Fruit fly (Drosophila melanogaster) whole organism, prepupa: ENCODE measurements around the gene dunk.

Source experiments
- CG11762 ChIP-seq: fragments of 200-800 bp; sonication (Bioruptor generic); optimal IDR thresholded peaks from 3 replicates; lab custom pipeline; 2016; ENCODE audit warnings: missing biosample characterization, missing genetic modification characterization; ENCODE audit not compliant: insufficient read depth
- CG11902 ChIP-seq: fragments of 200-800 bp; sonication (Bioruptor generic); optimal IDR thresholded peaks from 3 replicates; lab custom pipeline; 2016; ENCODE audit warnings: missing biosample characterization, missing genetic modification characterization
- CG1621 ChIP-seq: fragments of 200-800 bp; sonication (Bioruptor generic); optimal IDR thresholded peaks from 3 replicates; lab custom pipeline; 2018; ENCODE audit warnings: missing biosample characterization, mild to moderate bottlenecking, missing genetic modification characterization
- CG3032 ChIP-seq: fragments of 200-800 bp; optimal IDR thresholded peaks from 2 replicates; lab custom pipeline; 2019; ENCODE audit warnings: missing biosample characterization, mild to moderate bottlenecking, missing genetic modification characterization, moderate library complexity
- CG31627 ChIP-seq: fragments of 200-800 bp; sonication (Bioruptor generic); optimal IDR thresholded peaks from 3 replicates; lab custom pipeline; 2016; ENCODE audit warnings: missing biosample characterization, missing genetic modification characterization
- CG32006 ChIP-seq: fragments of 200-800 bp; sonication (Bioruptor generic); optimal IDR thresholded peaks from 3 replicates; lab custom pipeline; 2017; ENCODE audit warnings: missing biosample characterization, mild to moderate bottlenecking, missing genetic modification characterization
- CG34406 ChIP-seq: fragments of 200-800 bp; sonication (Bioruptor generic); optimal IDR thresholded peaks from 3 replicates; lab custom pipeline; 2016; ENCODE audit warnings: missing biosample characterization, missing genetic modification characterization
- CG6163 ChIP-seq: fragments of 200-800 bp; sonication (Bioruptor generic); IDR thresholded peaks from 3 replicates; pipeline ENCODE4 v1.3.6; 2022; ENCODE audit warnings: missing biosample characterization, missing genetic modification characterization
- CG6276 ChIP-seq: fragments of 200-800 bp; sonication (Bioruptor generic); optimal IDR thresholded peaks from 2 replicates; lab custom pipeline; 2017; ENCODE audit warnings: missing biosample characterization, mild to moderate bottlenecking, missing genetic modification characterization
- CG6854 ChIP-seq: fragments of 200-800 bp; sonication (Bioruptor generic); optimal IDR thresholded peaks from 2 replicates; lab custom pipeline; 2017; ENCODE audit warnings: missing biosample characterization, mild to moderate bottlenecking, missing genetic modification characterization
- CG8319 ChIP-seq: fragments of 200-800 bp; sonication (Bioruptor generic); optimal IDR thresholded peaks from 3 replicates; lab custom pipeline; 2016; ENCODE audit warnings: missing biosample characterization, missing genetic modification characterization
- CG8632 ChIP-seq: fragments of 200-800 bp; sonication (Bioruptor generic); optimal IDR thresholded peaks from 3 replicates; lab custom pipeline; 2016; ENCODE audit warnings: missing biosample characterization, missing genetic modification characterization
- CG9139 ChIP-seq: fragments of 200-800 bp; sonication (Bioruptor generic); optimal IDR thresholded peaks from 3 replicates; lab custom pipeline; 2017; ENCODE audit warnings: missing biosample characterization, mild to moderate bottlenecking, missing genetic modification characterization
- Eip78C ChIP-seq: fragments of 200-800 bp; sonication (Bioruptor generic); peaks from one replicate; lab custom pipeline; 2016; ENCODE audit warnings: missing biosample characterization, missing genetic modification characterization
- Ets21C ChIP-seq: fragments of 200-800 bp; sonication (Bioruptor generic); optimal IDR thresholded peaks from 3 replicates; lab custom pipeline; 2016; ENCODE audit warnings: missing biosample characterization, missing genetic modification characterization
- Ets96B ChIP-seq: fragments of 200-800 bp; optimal IDR thresholded peaks from 2 replicates; lab custom pipeline; 2019; ENCODE audit warnings: missing biosample characterization, mild to moderate bottlenecking, missing genetic modification characterization, moderate library complexity
- Gug ChIP-seq: fragments of 200-800 bp; sonication (Bioruptor generic); IDR thresholded peaks from 2 replicates; pipeline ENCODE4 v1.3.6; 2022; ENCODE audit warnings: missing biosample characterization, missing genetic modification characterization
- Hr38 ChIP-seq: sonication (Bioruptor generic); optimal IDR thresholded peaks from 2 replicates; lab custom pipeline; 2016; ENCODE audit warnings: missing biosample characterization, missing genetic modification characterization
- Hr39 ChIP-seq: fragments of 200-800 bp; sonication (Bioruptor generic); optimal IDR thresholded peaks from 2 replicates; lab custom pipeline; 2016; ENCODE audit warnings: missing biosample characterization, missing genetic modification characterization
- Hr4 ChIP-seq: fragments of 200-800 bp; sonication (Bioruptor generic); optimal IDR thresholded peaks from 3 replicates; lab custom pipeline; 2016; ENCODE audit warnings: missing biosample characterization, missing genetic modification characterization
- Met ChIP-seq: fragments of 200-800 bp; sonication (Bioruptor generic); optimal IDR thresholded peaks from 3 replicates; lab custom pipeline; 2016; ENCODE audit warnings: missing biosample characterization, missing genetic modification characterization
- OdsH ChIP-seq: fragments of 200-800 bp; sonication (Bioruptor generic); optimal IDR thresholded peaks from 3 replicates; lab custom pipeline; 2016; ENCODE audit warnings: missing biosample characterization, missing genetic modification characterization
- Smox ChIP-seq: fragments of 200-800 bp; sonication (Bioruptor generic); optimal IDR thresholded peaks from 3 replicates; lab custom pipeline; 2016; ENCODE audit warnings: missing biosample characterization, missing genetic modification characterization
- Sox14 ChIP-seq: fragments of 200-800 bp; sonication (Bioruptor generic); optimal IDR thresholded peaks from 3 replicates; lab custom pipeline; 2016; ENCODE audit warnings: missing biosample characterization, missing genetic modification characterization
- acj6 ChIP-seq: fragments of 200-800 bp; sonication (Bioruptor generic); optimal IDR thresholded peaks from 3 replicates; lab custom pipeline; 2016; ENCODE audit warnings: missing biosample characterization, missing genetic modification characterization
- cyc ChIP-seq: fragments of 200-800 bp; sonication (Bioruptor generic); optimal IDR thresholded peaks from 3 replicates; lab custom pipeline; 2016; ENCODE audit warnings: missing biosample characterization, missing genetic modification characterization
- dac ChIP-seq: fragments of 200-800 bp; sonication (Bioruptor generic); optimal IDR thresholded peaks from 2 replicates; lab custom pipeline; 2017; ENCODE audit warnings: missing biosample characterization, mild to moderate bottlenecking, missing genetic modification characterization
- eg ChIP-seq: fragments of 200-800 bp; sonication (Bioruptor generic); IDR thresholded peaks from 3 replicates; pipeline ENCODE4 v1.3.6; 2022; ENCODE audit warnings: missing biosample characterization, missing genetic modification characterization
- fd59A ChIP-seq: fragments of 200-800 bp; sonication (Bioruptor generic); optimal IDR thresholded peaks from 2 replicates; lab custom pipeline; 2017; ENCODE audit warnings: missing biosample characterization, mild to moderate bottlenecking, missing genetic modification characterization, missing genetic modification reagents
- fkh ChIP-seq: fragments of 200-800 bp; sonication (Bioruptor generic); optimal IDR thresholded peaks from 3 replicates; lab custom pipeline; 2017; ENCODE audit warnings: missing biosample characterization, mild to moderate bottlenecking, missing genetic modification characterization, moderate library complexity
- lz ChIP-seq: fragments of 200-800 bp; sonication (Bioruptor generic); optimal IDR thresholded peaks from 3 replicates; lab custom pipeline; 2016; ENCODE audit warnings: missing biosample characterization, missing genetic modification characterization
- net ChIP-seq: fragments of 200-800 bp; sonication (Bioruptor generic); optimal IDR thresholded peaks from 3 replicates; lab custom pipeline; 2016; ENCODE audit warnings: missing biosample characterization, missing genetic modification characterization
- pdm3 ChIP-seq: fragments of 200-800 bp; sonication (Bioruptor generic); optimal IDR thresholded peaks from 3 replicates; lab custom pipeline; 2016; ENCODE audit warnings: missing biosample characterization, missing genetic modification characterization
- spab ChIP-seq: fragments of 200-800 bp; sonication (Bioruptor generic); optimal IDR thresholded peaks from 2 replicates; lab custom pipeline; 2017; ENCODE audit warnings: missing biosample characterization, mild to moderate bottlenecking, missing genetic modification characterization, missing genetic modification reagents
- ss ChIP-seq, 2 experiments: fragments of 200-800 bp; sonication (Bioruptor generic); optimal IDR thresholded peaks; 2 replicates in 1 of 2; 3 replicates in 1 of 2; lab custom pipeline; 2017 to 2018; ENCODE audit warnings: mild to moderate bottlenecking in 2 of 2, missing biosample characterization in 2 of 2, missing genetic modification characterization in 2 of 2, moderate library complexity in 1 of 2
- svp ChIP-seq: fragments of 200-800 bp; sonication (Bioruptor generic); peaks from one replicate; lab custom pipeline; 2016; ENCODE audit warnings: missing biosample characterization, missing genetic modification characterization
- topi ChIP-seq: fragments of 200-800 bp; sonication (Bioruptor generic); optimal IDR thresholded peaks from 3 replicates; lab custom pipeline; 2016; ENCODE audit warnings: missing biosample characterization, missing genetic modification characterization
- vri ChIP-seq: fragments of 200-800 bp; sonication (Bioruptor generic); optimal IDR thresholded peaks from 3 replicates; lab custom pipeline; 2016; ENCODE audit warnings: missing biosample characterization, mild to moderate bottlenecking, missing genetic modification characterization

Gene dunk

dm6 chr2L:22108664-22109063 is 42.8 kb upstream of the dunk start, which contains the start of gene CG6675:
Gene CG6675, plus strand, starts transcription at chr2L:22108964.
- TF ChIP-seq vri (GFP tag; lab: Kevin White, UChicago) (no peak), Ets96B (tag; lab: Kevin White, UChicago) (peak; percentile 45)
- TF ChIP-seq, all 60 proteins: peak for 1

DNA sequence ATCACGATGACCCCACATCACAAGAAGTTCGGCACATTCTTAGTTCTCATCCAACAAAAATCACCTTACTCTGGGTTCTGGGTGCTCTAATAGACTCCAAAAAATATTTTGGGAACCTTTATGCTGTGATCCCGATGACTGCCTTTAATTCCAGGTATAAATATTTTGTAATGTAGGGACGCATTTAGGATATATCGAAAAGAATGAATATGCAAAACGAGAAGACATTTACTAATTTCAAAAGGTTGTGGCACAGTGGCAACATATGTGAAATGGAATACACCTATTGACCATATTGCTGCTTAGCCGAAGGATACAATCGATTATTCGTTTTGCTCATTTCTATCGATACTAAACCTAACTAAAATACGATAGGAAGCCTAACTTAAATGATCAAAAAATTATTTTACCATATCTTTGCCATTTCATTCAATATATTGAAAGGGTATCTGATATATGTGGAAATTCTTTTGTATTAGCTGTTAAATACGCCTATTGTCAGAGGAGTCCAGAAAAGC is 30.5 kb upstream of the dunk start, which contains the start of gene CG3651:
CG3651 (plus strand) TSS at position 468 of the 518 bp plus-strand sequence.
- TF ChIP-seq pdm3 (GFP tag; lab: Kevin White, UChicago) (peak; percentile 4), CG6854 (GFP tag; lab: Kevin White, UChicago) (no peak), fkh (GFP tag; lab: Kevin White, UChicago) (no peak), CG8319 (no peak), Eip78C (GFP tag; lab: Kevin White, UChicago) (peak; percentile 43), Smox (GFP tag; lab: Kevin White, UChicago) (no peak), cyc (GFP tag; lab: Kevin White, UChicago) (no peak), CG31627 (GFP tag; lab: Kevin White, UChicago) (peak; percentile 20)

- TF ChIP-seq Hr38 (no peak), svp (GFP tag; lab: Kevin White, UChicago) (peak; percentile 84), cyc (GFP tag; lab: Kevin White, UChicago) (peak; percentile 23), vri (GFP tag; lab: Kevin White, UChicago) (no peak), CG32006 (GFP tag; lab: Kevin White, UChicago) (no peak), CG31627 (GFP tag; lab: Kevin White, UChicago) (peak; percentile 34), CG6163 (GFP tag; lab: Robert Waterston, UW) (no peak), CG8632 (no peak), Met (GFP tag; lab: Kevin White, UChicago) (no peak), Sox14 (GFP tag; lab: Kevin White, UChicago) (peak; percentile 16), net (GFP tag; lab: Kevin White, UChicago) (no peak), CG6276 (no peak), Gug (GFP tag; lab: Robert Waterston, UW) (no peak), OdsH (GFP tag; lab: Kevin White, UChicago) (peak; percentile 17), CG9139 (GFP tag; lab: Kevin White, UChicago) (no peak), ss (GFP tag; optimal IDR thresholded peaks at IDR 0.05; lab: Kevin White, UChicago) (no peak), Hr39 (peak; percentile 35), CG11902 (GFP tag; lab: Kevin White, UChicago) (peak; percentile 0), CG11762 (GFP tag; lab: Kevin White, UChicago) (no peak), CG34406 (peak; percentile 1), fd59A (GFP tag; lab: Kevin White, UChicago) (no peak), Hr4 (GFP tag; lab: Kevin White, UChicago) (no peak), CG6854 (GFP tag; lab: Kevin White, UChicago) (peak; percentile 37), dac (no peak), lz (GFP tag; lab: Kevin White, UChicago) (peak; percentile 34), eg (GFP tag; lab: Robert Waterston, UW) (no peak), Ets21C (GFP tag; lab: Kevin White, UChicago) (peak; percentile 6), spab (GFP tag; lab: Kevin White, UChicago) (no peak), CG3032 (no peak), topi (GFP tag; lab: Kevin White, UChicago) (peak; percentile 10), pdm3 (GFP tag; lab: Kevin White, UChicago) (peak; percentile 7), acj6 (GFP tag; lab: Kevin White, UChicago) (no peak), Eip78C (GFP tag; lab: Kevin White, UChicago) (peak; percentile 62), CG1621 (tag; lab: Kevin White, UChicago) (no peak)
Observed at dm6 chr2L:22121651-22122165, 29.7 kb upstream of the dunk start.
